Worm (Caenorhabditis elegans): ENCODE measurements around the gene T02G5.3.

T02G5.3 gene

DNA sequence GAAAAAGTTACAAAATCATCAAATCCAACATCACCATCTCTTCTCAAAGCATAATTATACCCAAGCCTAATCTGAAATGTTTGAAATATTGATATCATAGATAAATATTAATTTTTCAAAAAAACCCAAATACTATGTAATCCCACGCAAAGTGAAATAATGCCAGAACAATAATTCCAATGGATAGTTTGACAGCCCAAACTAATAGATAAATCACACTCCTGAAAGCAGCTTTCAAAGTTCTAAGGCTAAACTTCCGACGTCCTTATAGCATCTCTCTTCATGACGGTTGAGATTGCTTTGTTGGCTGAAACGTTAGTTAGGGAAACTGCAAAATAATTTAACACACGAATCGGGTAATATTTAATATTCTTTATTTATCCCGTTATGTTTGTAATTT, 6.0 kb downstream of the T02G5.3 start:
- TF ChIP-seq zag-1 (tag; optimal IDR thresholded peaks at IDR 0.05) (no peak), mbf-1 (tag; optimal IDR thresholded peaks at IDR 0.05) (no peak), dmd-4 (tag; optimal IDR thresholded peaks at IDR 0.05) (no peak), sem-4 (tag; optimal IDR thresholded peaks at IDR 0.05) (no peak), F13H6.1 (tag; optimal IDR thresholded peaks at IDR 0.05) (no peak), egl-27 (tag; optimal IDR thresholded peaks at IDR 0.05) (no peak), nhr-6 (tag; optimal IDR thresholded peaks at IDR 0.05) (no peak), unc-39 (tag; optimal IDR thresholded peaks at IDR 0.05) (no peak)

- TF ChIP-seq lin-39 (tag; optimal IDR thresholded peaks at IDR 0.05) = no peak
- TF ChIP-seq elt-1 (tag; optimal IDR thresholded peaks at IDR 0.05) = no peak
- no peak for TF ChIP-seq unc-55 (GFP tag; optimal IDR thresholded peaks at IDR 0.05)
- TF ChIP-seq blmp-1 (tag; optimal IDR thresholded peaks at IDR 0.05; ENCODE audit: insufficient read depth) = no peak
- TF ChIP-seq mab-5 (tag; optimal IDR thresholded peaks at IDR 0.05) = no peak
- peak; percentile 0 for TF ChIP-seq sma-9 (GFP tag; optimal IDR thresholded peaks at IDR 0.05)
- no peak for TF ChIP-seq sma-9 (tag; optimal IDR thresholded peaks at IDR 0.05)
- TF ChIP-seq ceh-16 (tag; optimal IDR thresholded peaks at IDR 0.05) = no peak
These were observed 7.6 kb downstream of the T02G5.3 start, which contains the start of gene mmaa-1 for ce11 chrII:7100838-7101237. Gene mmaa-1 (minus strand): TSS chrII:7101165.

ce11 chrII:7102288-7102687, 9.1 kb downstream of the T02G5.3 start:
- TF ChIP-seq nhr-129 (tag; optimal IDR thresholded peaks at IDR 0.05) = peak; percentile 30
- no peak for TF ChIP-seq gmeb-1 (tag; optimal IDR thresholded peaks at IDR 0.05)
- TF ChIP-seq lsy-2 (tag; optimal IDR thresholded peaks at IDR 0.05) = peak in 1 of 2 experiments; percentile 18

DNA sequence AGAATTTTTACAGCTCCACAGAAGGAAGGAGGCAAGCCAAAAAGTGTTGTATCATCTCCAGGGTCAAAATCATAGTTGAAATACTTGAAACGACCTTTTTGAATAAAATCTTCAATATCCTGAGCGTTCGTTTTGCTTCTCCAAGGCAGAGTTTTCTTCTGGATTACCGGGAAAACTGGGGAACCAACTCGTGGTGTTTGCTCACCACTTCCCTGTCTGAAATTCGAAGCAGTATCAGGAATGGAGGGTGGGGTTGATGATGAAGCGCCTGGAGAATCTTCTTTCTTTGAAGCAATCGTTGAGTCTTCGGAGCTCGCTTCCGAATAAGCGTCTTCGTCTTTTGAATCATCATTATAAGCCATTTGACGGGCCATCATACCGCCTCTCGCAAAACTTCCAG, 9.9 kb downstream of the T02G5.3 start:
- no peak for TF ChIP-seq nhr-77 (tag; optimal IDR thresholded peaks at IDR 0.05)
- no peak for TF ChIP-seq nhr-10 (tag; optimal IDR thresholded peaks at IDR 0.05)
- no peak for TF ChIP-seq ama-1 (optimal IDR thresholded peaks at IDR 0.05)
- no peak for TF ChIP-seq mdl-1 (tag; optimal IDR thresholded peaks at IDR 0.05)
- no peak for TF ChIP-seq nhr-23 (tag; optimal IDR thresholded peaks at IDR 0.05)
- no peak for TF ChIP-seq nhr-11 (tag; optimal IDR thresholded peaks at IDR 0.05)
- no peak for TF ChIP-seq elt-1 (tag; optimal IDR thresholded peaks at IDR 0.05)
- no peak for TF ChIP-seq nhr-6 (tag; optimal IDR thresholded peaks at IDR 0.05)
- no peak for TF ChIP-seq Y55F3AM.14 (GFP tag; optimal IDR thresholded peaks at IDR 0.05)
- no peak for TF ChIP-seq ceh-82 (tag; optimal IDR thresholded peaks at IDR 0.05)
- no peak for TF ChIP-seq lin-11 (tag; optimal IDR thresholded peaks at IDR 0.05)
- TF ChIP-seq alr-1 (tag; optimal IDR thresholded peaks at IDR 0.05) = no peak

DNA sequence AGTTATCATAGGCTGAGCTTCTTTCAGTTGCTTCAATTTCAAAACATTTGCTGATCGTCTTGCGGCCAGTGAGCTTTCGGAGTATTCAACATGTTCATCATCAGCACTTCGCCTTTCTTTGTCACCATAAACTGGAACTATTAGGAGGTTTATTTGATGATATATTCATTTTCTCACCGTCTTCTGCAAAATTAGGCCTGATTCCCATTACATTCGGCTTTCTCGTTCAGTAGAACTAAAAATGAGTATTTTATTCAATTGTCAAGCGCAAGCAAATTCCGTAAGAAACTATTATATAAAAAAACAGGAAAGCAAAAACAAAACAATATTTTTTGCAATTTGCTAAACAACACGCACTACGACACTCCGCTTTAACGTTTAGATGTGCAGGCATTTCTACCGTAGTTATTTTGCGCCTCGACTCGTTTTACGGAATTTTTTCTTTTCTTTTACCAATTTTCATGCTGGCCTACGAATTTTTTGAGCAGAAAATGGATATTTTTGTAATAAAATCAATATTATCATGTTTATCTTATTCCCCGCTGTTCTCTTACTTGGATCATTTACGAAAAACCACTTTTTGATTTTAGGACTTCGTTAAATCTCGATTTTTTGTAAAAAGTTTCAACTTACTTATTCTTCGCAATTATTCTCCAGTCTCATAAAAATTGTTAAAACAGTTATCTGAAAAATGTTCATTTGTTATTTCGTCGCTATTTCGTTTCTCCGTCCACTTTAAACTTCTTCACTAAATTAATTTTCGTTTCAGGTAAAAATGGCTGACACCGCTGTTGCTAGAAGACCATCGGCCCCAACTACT, 11.8 kb downstream of the T02G5.3 start, which contains the start of the genes farl-11 and rpl-33:
Gene farl-11, minus strand, starts transcription at position 242 of the 820 bp plus-strand sequence.
Gene rpl-33, plus strand, starts transcription at position 770 of the 820 bp plus-strand sequence.
- TF ChIP-seq C34F6.9 (tag; optimal IDR thresholded peaks at IDR 0.05) (peak; percentile 98), ama-1 (optimal IDR thresholded peaks at IDR 0.05) (peak; percentile 73), lin-13 (GFP tag; optimal IDR thresholded peaks at IDR 0.05) (peak; percentile 76), blmp-1 (tag; optimal IDR thresholded peaks at IDR 0.05; ENCODE audit: insufficient read depth) (no peak), mbf-1 (tag; optimal IDR thresholded peaks at IDR 0.05) (no peak), unc-62 (GFP tag; optimal IDR thresholded peaks at IDR 0.05) (no peak), elt-1 (tag; optimal IDR thresholded peaks at IDR 0.05) (no peak), zag-1 (tag; optimal IDR thresholded peaks at IDR 0.05) (peak; percentile 62), F13H6.1 (tag; optimal IDR thresholded peaks at IDR 0.05) (peak; percentile 39), lsy-2 (tag; optimal IDR thresholded peaks at IDR 0.05) (peak; percentile 94 to 99), ceh-16 (tag; optimal IDR thresholded peaks at IDR 0.05) (no peak), peb-1 (tag; optimal IDR thresholded peaks at IDR 0.05) (no peak), nhr-77 (tag; optimal IDR thresholded peaks at IDR 0.05) (no peak), Y55F3AM.14 (GFP tag; optimal IDR thresholded peaks at IDR 0.05) (peak; percentile 25), mdl-1 (tag; optimal IDR thresholded peaks at IDR 0.05) (no peak), nhr-21 (tag; optimal IDR thresholded peaks at IDR 0.05) (peak; percentile 70), ceh-82 (tag; optimal IDR thresholded peaks at IDR 0.05) (no peak), ztf-1 (GFP tag; conservative IDR thresholded peaks at IDR 0.05) (no peak), lin-11 (tag; optimal IDR thresholded peaks at IDR 0.05) (peak; percentile 59), ztf-4 (tag; optimal IDR thresholded peaks at IDR 0.05) (peak; percentile 83), elt-3 (tag; optimal IDR thresholded peaks at IDR 0.05) (no peak), fos-1 (tag; optimal IDR thresholded peaks at IDR 0.05) (peak; percentile 65), nhr-25 (tag; optimal IDR thresholded peaks at IDR 0.05) (peak; percentile 69), sma-9 (GFP tag; optimal IDR thresholded peaks at IDR 0.05) (peak; percentile 77), sma-9 (tag; optimal IDR thresholded peaks at IDR 0.05) (no peak), mab-5 (tag; optimal IDR thresholded peaks at IDR 0.05) (peak; percentile 11), sma-3 (GFP tag; optimal IDR thresholded peaks at IDR 0.05) (peak; percentile 75), R02D3.7 (tag; optimal IDR thresholded peaks at IDR 0.05) (no peak), nhr-129 (tag; optimal IDR thresholded peaks at IDR 0.05) (peak; percentile 94), nhr-12 (tag; optimal IDR thresholded peaks at IDR 0.05) (no peak), sem-4 (tag; optimal IDR thresholded peaks at IDR 0.05) (peak; percentile 75), nhr-10 (tag; optimal IDR thresholded peaks at IDR 0.05) (no peak), snpc-4 (tag; optimal IDR thresholded peaks at IDR 0.05) (peak; percentile 51)
